Fruit fly (Drosophila melanogaster) whole organism, adult: ENCODE measurements around the gene MEP-1.
A peak's percentile ranks its signal among the peaks of the same experiment; 100 is the strongest.

ENCODE experiments used
- CG12768 ChIP-seq: fragments of 200-800 bp; sonication (Bioruptor generic); optimal IDR thresholded peaks from 2 replicates; lab custom pipeline; 2017; ENCODE audit warnings: missing biosample characterization, missing genetic modification characterization, mild to moderate bottlenecking, moderate library complexity, missing genetic modification reagents
- CG33017 ChIP-seq: fragments of 200-800 bp; sonication (Bioruptor generic); optimal IDR thresholded peaks from 2 replicates; lab custom pipeline; 2018; ENCODE audit warnings: missing biosample characterization, mild to moderate bottlenecking, missing genetic modification characterization, moderate library complexity
- CG5204 ChIP-seq: fragments of 200-800 bp; sonication (Bioruptor generic); optimal IDR thresholded peaks from 2 replicates; lab custom pipeline; 2016; ENCODE audit warnings: missing biosample characterization, missing genetic modification characterization
- CG7045 ChIP-seq: fragments of 200-800 bp; sonication (Bioruptor generic); optimal IDR thresholded peaks from 2 replicates; lab custom pipeline; 2017; ENCODE audit warnings: missing biosample characterization, mild to moderate bottlenecking, missing genetic modification characterization
- Clk ChIP-seq: fragments of 200-800 bp; sonication (Bioruptor generic); optimal IDR thresholded peaks from 2 replicates; lab custom pipeline; 2017; ENCODE audit warnings: missing biosample characterization, missing genetic modification characterization
- Crg-1 ChIP-seq: fragments of 200-800 bp; sonication (Bioruptor generic); optimal IDR thresholded peaks from 2 replicates; lab custom pipeline; 2016; ENCODE audit warnings: missing biosample characterization, missing genetic modification characterization
- Hr96 ChIP-seq: fragments of 200-800 bp; sonication (Bioruptor generic); optimal IDR thresholded peaks from 2 replicates; lab custom pipeline; 2016; ENCODE audit warnings: missing biosample characterization, missing genetic modification characterization
- cic ChIP-seq: fragments of 200-800 bp; sonication (Bioruptor generic); optimal IDR thresholded peaks from 2 replicates; lab custom pipeline; 2017; ENCODE audit warnings: missing biosample characterization, mild to moderate bottlenecking, missing genetic modification characterization, moderate library complexity
- cnc ChIP-seq, 2 experiments: fragments of >200 bp; optimal IDR thresholded peaks; 2 replicates each; lab custom pipeline; 2017
- kay ChIP-seq: fragments of 200-800 bp; sonication (Bioruptor generic); peaks from one replicate; lab custom pipeline; 2016; ENCODE audit warnings: missing biosample characterization, missing genetic modification characterization, borderline replicate concordance
- ovo ChIP-seq: fragments of 200-800 bp; sonication (Bioruptor generic); optimal IDR thresholded peaks from 2 replicates; lab custom pipeline; 2016; ENCODE audit warnings: missing biosample characterization, missing genetic modification characterization
- pad ChIP-seq: fragments of 200-800 bp; sonication (Bioruptor generic); optimal IDR thresholded peaks from 3 replicates; lab custom pipeline; 2017; ENCODE audit warnings: missing biosample characterization, missing genetic modification characterization, mild to moderate bottlenecking, moderate library complexity, missing genetic modification reagents
- tj ChIP-seq: fragments of 200-800 bp; sonication (Bioruptor generic); optimal IDR thresholded peaks from 3 replicates; lab custom pipeline; 2017; ENCODE audit warnings: missing biosample characterization, mild to moderate bottlenecking, missing genetic modification characterization, moderate library complexity
- toe ChIP-seq: fragments of 200-800 bp; sonication (Bioruptor generic); optimal IDR thresholded peaks from 2 replicates; lab custom pipeline; 2016; ENCODE audit warnings: missing biosample characterization, missing genetic modification characterization

DNA sequence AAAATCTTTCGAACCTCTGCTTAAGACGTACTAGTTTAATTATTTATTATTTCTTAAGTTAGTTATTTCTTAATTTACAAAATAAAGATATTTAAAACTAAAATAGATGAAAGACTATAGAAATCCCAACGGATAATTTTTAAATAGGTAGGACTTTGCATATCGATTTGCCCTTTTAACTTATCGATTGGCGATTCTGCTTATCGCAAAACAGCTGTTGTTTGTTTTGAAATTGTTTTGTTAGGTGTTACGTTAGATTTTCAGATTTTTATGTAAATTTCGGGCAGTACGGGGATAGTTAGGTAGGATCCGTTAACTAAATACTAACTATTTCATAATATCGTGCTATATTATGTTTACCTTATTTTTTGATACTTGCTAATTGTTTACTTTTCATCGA is 31.4 kb upstream of the MEP-1 start, which contains the start of gene CG16986:
- TF ChIP-seq Clk (GFP tag; lab: Kevin White, UChicago) (no peak), cnc (optimal IDR thresholded peaks at IDR 0.05; lab: Kevin White, UChicago) (no peak), cic (GFP tag; lab: Kevin White, UChicago) (no peak), Crg-1 (GFP tag; lab: Kevin White, UChicago) (no peak), CG5204 (GFP tag; lab: Kevin White, UChicago) (no peak), toe (no peak), CG7045 (GFP tag; lab: Kevin White, UChicago) (no peak), tj (GFP tag; lab: Kevin White, UChicago) (no peak), CG33017 (tag; lab: Kevin White, UChicago) (no peak), pad (GFP tag; lab: Kevin White, UChicago) (no peak), kay (GFP tag; lab: Kevin White, UChicago) (peak; percentile 26), CG12768 (GFP tag; lab: Kevin White, UChicago) (no peak), Hr96 (no peak), ovo (no peak)
